Worm (Caenorhabditis elegans): ENCODE results near the gene npr-24.
A peak's percentile ranks its signal among the peaks of the same experiment; 100 is the strongest.

The npr-24 gene

ce11 chrX:17481892-17482515 lies 4.6 kb downstream of the npr-24 start (continued):
- no peak for TF ChIP-seq sptf-1 (tag; optimal IDR thresholded peaks at IDR 0.05)
- TF ChIP-seq nhr-84 (tag; optimal IDR thresholded peaks at IDR 0.05), result no peak
- TF ChIP-seq skn-1 (tag; optimal IDR thresholded peaks at IDR 0.05), result peak; percentile 24
- TF ChIP-seq vab-15 (tag; optimal IDR thresholded peaks at IDR 0.05), result no peak
- peak; percentile 2 for TF ChIP-seq nhr-20 (tag; optimal IDR thresholded peaks at IDR 0.05)
- peak; percentile 18 for TF ChIP-seq nhr-71 (tag; optimal IDR thresholded peaks at IDR 0.05)
- no peak for TF ChIP-seq lir-3 (tag; optimal IDR thresholded peaks at IDR 0.05; ENCODE audit: poor library complexity)
- no peak for TF ChIP-seq Y116A8C.19 (tag; optimal IDR thresholded peaks at IDR 0.05; ENCODE audit: borderline replicate concordance)
- no peak for TF ChIP-seq tlp-1 (tag; optimal IDR thresholded peaks at IDR 0.05)
- TF ChIP-seq egl-13 (tag; optimal IDR thresholded peaks at IDR 0.05), result no peak
- no peak for TF ChIP-seq blmp-1 (tag; optimal IDR thresholded peaks at IDR 0.05)
- no peak for TF ChIP-seq nhr-11 (tag; optimal IDR thresholded peaks at IDR 0.05)

- TF ChIP-seq zip-4 (GFP tag; optimal IDR thresholded peaks at IDR 0.05) (peak; percentile 79), mdl-1 (tag; optimal IDR thresholded peaks at IDR 0.05) (peak; percentile 30 to 89), nhr-90 (tag; optimal IDR thresholded peaks at IDR 0.05; ENCODE audit: poor library complexity) (peak; percentile 81), elt-2 (tag; optimal IDR thresholded peaks at IDR 0.05) (peak; percentile 76), pax-3 (tag; optimal IDR thresholded peaks at IDR 0.05) (peak; percentile 89), nhr-77 (tag; optimal IDR thresholded peaks at IDR 0.05) (peak; percentile 19), snu-23 (GFP tag; optimal IDR thresholded peaks at IDR 0.05) (peak; percentile 95), rnt-1 (tag; optimal IDR thresholded peaks at IDR 0.05) (peak; percentile 77), hpl-2 (GFP tag; optimal IDR thresholded peaks at IDR 0.05) (peak; percentile 49), sox-4 (tag; optimal IDR thresholded peaks at IDR 0.05) (peak; percentile 82), sptf-1 (tag; optimal IDR thresholded peaks at IDR 0.05) (no peak), nhr-237 (tag; optimal IDR thresholded peaks at IDR 0.05) (peak; percentile 69), lin-35 (GFP tag; optimal IDR thresholded peaks at IDR 0.05) (peak; percentile 52 to 78), elt-3 (tag; optimal IDR thresholded peaks at IDR 0.05) (peak in 2 of 6 experiments; percentile 70 to 73), nhr-11 (tag; optimal IDR thresholded peaks at IDR 0.05) (peak; percentile 62), mab-9 (GFP tag; IDR thresholded peaks at IDR 0.05) (peak; percentile 75), unc-130 (tag; optimal IDR thresholded peaks at IDR 0.05) (peak; percentile 67), unc-98 (GFP tag; IDR thresholded peaks at IDR 0.05) (peak; percentile 56; the same call in 1 of the 2 replicates), irx-1 (tag; optimal IDR thresholded peaks at IDR 0.05) (peak; percentile 87), vab-15 (tag; optimal IDR thresholded peaks at IDR 0.05) (peak; percentile 48), aly-2 (tag; optimal IDR thresholded peaks at IDR 0.05) (no peak), tlp-1 (tag; optimal IDR thresholded peaks at IDR 0.05) (no peak), pqm-1 (tag; optimal IDR thresholded peaks at IDR 0.05) (no peak), snpc-4 (tag; optimal IDR thresholded peaks at IDR 0.05) (peak; percentile 26), skn-1 (tag; optimal IDR thresholded peaks at IDR 0.05) (peak; percentile 75), xbp-1 (tag; optimal IDR thresholded peaks at IDR 0.05) (peak; percentile 80), lir-3 (tag; optimal IDR thresholded peaks at IDR 0.05; ENCODE audit: poor library complexity) (peak; percentile 78), fkh-8 (tag; optimal IDR thresholded peaks at IDR 0.05) (peak; percentile 97), efl-3 (GFP tag; optimal IDR thresholded peaks at IDR 0.05) (peak; percentile 3), ets-5 (GFP tag; IDR thresholded peaks at IDR 0.05) (no peak), ztf-4 (tag; optimal IDR thresholded peaks at IDR 0.05) (peak; percentile 93), nhr-12 (tag; optimal IDR thresholded peaks at IDR 0.05) (no peak), egl-27 (tag; optimal IDR thresholded peaks at IDR 0.05) (peak; percentile 54 to 95), dpl-1 (GFP tag; optimal IDR thresholded peaks at IDR 0.05) (peak; percentile 21 to 25 (median 24)), ceh-82 (tag; optimal IDR thresholded peaks at IDR 0.05) (peak; percentile 60 to 70 (median 65)), C16A3.4 (tag; optimal IDR thresholded peaks at IDR 0.05) (peak; percentile 70), mep-1 (tag; optimal IDR thresholded peaks at IDR 0.05) (peak; percentile 70), jun-1 (tag; optimal IDR thresholded peaks at IDR 0.05) (peak; percentile 78), blmp-1 (tag; optimal IDR thresholded peaks at IDR 0.05) (peak; percentile 99), mef-2 (tag; optimal IDR thresholded peaks at IDR 0.05) (peak; percentile 81), efl-1 (optimal IDR thresholded peaks at IDR 0.05) (peak; percentile 63 to 86), efl-1 (GFP tag; optimal IDR thresholded peaks at IDR 0.05 in 1 of 2) (peak; percentile 0 to 93)
Observed at ce11 chrX:17479694-17480574, 6.7 kb downstream of the npr-24 start.

All from whole organism, L1 larva.